Worm (Caenorhabditis elegans) whole organism, young adult: ENCODE results near the gene F12A10.1.

ENCODE experiments used
- T26A5.8 ChIP-seq: sonication (generic microtip); optimal IDR thresholded peaks from 2 replicates; lab custom pipeline; 2016; ENCODE audit warnings: missing genetic modification characterization, missing compliant biosample characterization
- ZK185.1 ChIP-seq: sonication (generic microtip); optimal IDR thresholded peaks from 2 replicates; lab custom pipeline; 2016; ENCODE audit warnings: mild to moderate bottlenecking, missing genetic modification characterization, missing compliant biosample characterization; ENCODE audit not compliant: poor library complexity, severe bottlenecking
- bed-1 ChIP-seq: fragments of 200-800 bp; sonication (Bioruptor generic); IDR thresholded peaks from 2 replicates; pipeline ENCODE4 v1.3.6; 2022; ENCODE audit warnings: missing genetic modification reagents, missing genetic modification characterization, missing compliant biosample characterization
- lin-54 ChIP-seq: fragments of 200-800 bp; sonication (Bioruptor generic); optimal IDR thresholded peaks from 2 replicates; lab custom pipeline; 2018; ENCODE audit warnings: mild to moderate bottlenecking, missing genetic modification characterization, missing compliant biosample characterization
- lsl-1 ChIP-seq: fragments of 200-800 bp; sonication (Bioruptor generic); optimal IDR thresholded peaks from 2 replicates; lab custom pipeline; 2018; ENCODE audit warnings: mild to moderate bottlenecking, missing genetic modification characterization, moderate library complexity, missing compliant biosample characterization
- mcd-1 ChIP-seq: fragments of 200-800 bp; sonication (Bioruptor generic); IDR thresholded peaks from 2 replicates; pipeline ENCODE4 v1.3.6; 2022; ENCODE audit warnings: missing genetic modification reagents, missing genetic modification characterization, missing compliant biosample characterization
- pbrm-1 ChIP-seq: fragments of 200-800 bp; sonication (Bioruptor generic); IDR thresholded peaks from 2 replicates; pipeline ENCODE4 v1.3.6; 2022; ENCODE audit warnings: missing genetic modification reagents, missing genetic modification characterization, missing compliant biosample characterization
- snpc-3.4 ChIP-seq: sonication (generic microtip); optimal IDR thresholded peaks from 2 replicates; lab custom pipeline; 2017; ENCODE audit warnings: missing genetic modification characterization, mild to moderate bottlenecking, missing compliant biosample characterization, antibody characterized with exemption, moderate library complexity, missing genotype, missing genetic modification reagents
- snpc-4 ChIP-seq, 5 experiments: fragments of 150-350 bp in 1 of 5; sonication (generic microtip) in 4 of 5; optimal IDR thresholded peaks; 2 replicates each; lab custom pipeline; 2014 to 2018; ENCODE audit warnings: missing genetic modification characterization in 5 of 5, missing biosample characterization in 3 of 5, antibody characterized with exemption in 2 of 5, mild to moderate bottlenecking in 2 of 5, missing compliant biosample characterization in 2 of 5, missing genotype in 2 of 5, moderate library complexity in 2 of 5, missing genetic modification reagents in 1 of 5
- sptf-2 ChIP-seq: fragments of 200-800 bp; sonication (Bioruptor generic); optimal IDR thresholded peaks from 2 replicates; lab custom pipeline; 2018; ENCODE audit warnings: mild to moderate bottlenecking, missing genetic modification characterization, missing compliant biosample characterization
- unc-62 ChIP-seq: fragments of 150-350 bp; optimal IDR thresholded peaks from 2 replicates; lab custom pipeline; 2014; ENCODE audit warnings: missing biosample characterization, missing genetic modification reagents, missing genetic modification characterization

ce11 chrII:5449219-5449618 is 47.1 kb upstream of the F12A10.1 start:
- TF ChIP-seq mcd-1 (GFP tag; lab: Robert Waterston, UW) (no peak), pbrm-1 (GFP tag; lab: Robert Waterston, UW) (no peak), unc-62 (GFP tag; lab: Kevin White, UChicago) (no peak), lsl-1 (no peak), lin-54 (GFP tag; lab: Kevin White, UChicago) (no peak), snpc-4 (GFP tag; optimal IDR thresholded peaks at IDR 0.05; lab: Kevin White, UChicago) (no peak), snpc-4 (tag; optimal IDR thresholded peaks at IDR 0.05; lab: Kevin White, UChicago) (no peak), sptf-2 (no peak), T26A5.8 (tag; lab: Kevin White, UChicago) (no peak), bed-1 (no peak), snpc-3.4 (tag; lab: Kevin White, UChicago) (no peak), ZK185.1 (tag; lab: Kevin White, UChicago) (no peak)
